Worm (Caenorhabditis elegans): ENCODE data around the gene flad-1.
A peak's percentile ranks its signal among the peaks of the same experiment; 100 is the strongest.

Gene flad-1

DNA sequence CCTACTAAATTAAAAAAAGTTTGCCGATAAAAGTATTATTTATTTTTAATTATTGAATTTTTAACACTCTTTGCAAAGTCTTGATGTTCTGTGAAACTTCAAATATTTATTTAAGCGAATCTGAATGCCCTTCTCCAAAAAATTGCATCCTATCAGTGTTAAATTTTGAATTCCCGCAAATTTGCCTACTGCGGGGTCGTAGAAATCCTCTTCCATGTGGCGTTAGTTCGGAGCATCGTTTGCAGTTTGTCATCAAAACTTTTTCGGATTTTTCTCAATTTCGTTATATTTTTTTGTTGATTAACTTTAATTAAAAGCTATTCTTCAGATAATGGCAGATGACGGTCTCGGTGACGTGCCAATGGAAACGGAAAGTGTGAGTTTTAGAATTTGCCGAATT lies 3.5 kb upstream of the flad-1 start, which contains the start of gene ufd-3 (continued):
- TF ChIP-seq tbx-9 (tag; optimal IDR thresholded peaks at IDR 0.05; ENCODE audit: borderline replicate concordance) = no peak
- TF ChIP-seq dox-1 (GFP tag; IDR thresholded peaks at IDR 0.05) = peak; percentile 72
- no peak for TF ChIP-seq C06A6.2 (GFP tag; conservative IDR thresholded peaks at IDR 0.05)
- peak; percentile 5 for TF ChIP-seq snpc-4 (GFP tag; optimal IDR thresholded peaks at IDR 0.05)
- TF ChIP-seq snpc-4 (tag; optimal IDR thresholded peaks at IDR 0.05) = peak; percentile 9 to 34 (median 24)
- peak; percentile 24 for TF ChIP-seq akir-1 (GFP tag; optimal IDR thresholded peaks at IDR 0.05)
- TF ChIP-seq zfh-2 (GFP tag; conservative IDR thresholded peaks at IDR 0.05) = no peak
- TF ChIP-seq F52B5.7 (tag; optimal IDR thresholded peaks at IDR 0.05) = no peak
- TF ChIP-seq B0336.3 (GFP tag; IDR thresholded peaks at IDR 0.05) = peak; percentile 86
- TF ChIP-seq lin-54 (GFP tag; optimal IDR thresholded peaks at IDR 0.05) = peak; percentile 99
- TF ChIP-seq B0035.1 (tag; optimal IDR thresholded peaks at IDR 0.05) = peak; percentile 58
- peak; percentile 27 for TF ChIP-seq nhr-27 (tag; optimal IDR thresholded peaks at IDR 0.05)
- TF ChIP-seq aptf-2 (GFP tag; conservative IDR thresholded peaks at IDR 0.05) = peak; percentile 69; the same call in 1 of the 2 replicates
- no peak for TF ChIP-seq ztf-6 (GFP tag; IDR thresholded peaks at IDR 0.05)
- TF ChIP-seq ZK185.1 (tag; optimal IDR thresholded peaks at IDR 0.05; ENCODE audit: poor library complexity, severe bottlenecking) = peak; percentile 93
- TF ChIP-seq Y67H2A.10 (GFP tag; conservative IDR thresholded peaks at IDR 0.05) = peak; percentile 45; the same call in 1 of the 2 replicates
- TF ChIP-seq gei-17 (GFP tag; optimal IDR thresholded peaks at IDR 0.05) = no peak
- peak; percentile 43 to 73 for TF ChIP-seq rec-8 (tag; optimal IDR thresholded peaks at IDR 0.05)
- no peak for TF ChIP-seq ztf-3 (GFP tag; optimal IDR thresholded peaks at IDR 0.05)
- no peak for TF ChIP-seq aptf-3 (GFP tag; IDR thresholded peaks at IDR 0.05)
- peak; percentile 49 for TF ChIP-seq atf-7 (tag; optimal IDR thresholded peaks at IDR 0.05)
- peak; percentile 72 for TF ChIP-seq ccch-3 (GFP tag; optimal IDR thresholded peaks at IDR 0.05)
- peak; percentile 65 for TF ChIP-seq D2030.7 (GFP tag; IDR thresholded peaks at IDR 0.05)
- peak; percentile 91 for TF ChIP-seq dpl-1 (GFP tag; optimal IDR thresholded peaks at IDR 0.05)
- TF ChIP-seq attf-3 (GFP tag; conservative IDR thresholded peaks at IDR 0.05) = peak; percentile 92
- TF ChIP-seq egl-18 (GFP tag; IDR thresholded peaks at IDR 0.05) = no peak
- TF ChIP-seq tlf-1 (GFP tag; optimal IDR thresholded peaks at IDR 0.05) = peak; percentile 45
- peak; percentile 55 for TF ChIP-seq F57C9.4 (tag; optimal IDR thresholded peaks at IDR 0.05)
- TF ChIP-seq ama-1 (optimal IDR thresholded peaks at IDR 0.05) = no peak
- no peak for TF ChIP-seq ama-1 (GFP tag; optimal IDR thresholded peaks at IDR 0.05)
- no peak for TF ChIP-seq Y53F4B.3 (GFP tag; IDR thresholded peaks at IDR 0.05)
- TF ChIP-seq athp-1 (tag; optimal IDR thresholded peaks at IDR 0.05) = peak; percentile 64
- TF ChIP-seq ekl-4 (GFP tag; IDR thresholded peaks at IDR 0.05) = peak; percentile 75
- TF ChIP-seq lin-26 (GFP tag; IDR thresholded peaks at IDR 0.05) = no peak

DNA sequence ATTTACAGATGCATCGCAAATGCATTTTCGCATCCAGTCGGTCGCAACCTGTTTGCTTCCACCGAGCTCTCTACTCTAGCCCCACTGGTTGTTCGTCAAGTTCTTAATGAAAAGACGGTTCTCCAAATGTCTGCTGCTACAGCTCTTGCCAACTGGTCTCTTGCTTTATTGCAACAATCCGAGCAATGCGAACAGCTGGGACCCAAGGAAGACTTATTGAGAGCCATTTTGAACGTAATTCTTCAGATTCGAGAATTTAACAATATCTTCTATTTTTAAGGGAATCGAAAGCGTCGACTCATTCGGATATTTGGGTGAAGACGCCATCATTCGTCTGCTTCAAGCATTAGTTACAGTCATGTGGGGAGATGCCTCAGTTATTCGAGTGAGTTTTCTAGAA lies 691 bp upstream of the flad-1 start:
- TF ChIP-seq madf-10 (tag; optimal IDR thresholded peaks at IDR 0.05) (no peak), egl-18 (GFP tag; IDR thresholded peaks at IDR 0.05) (no peak), B0035.1 (tag; optimal IDR thresholded peaks at IDR 0.05) (no peak), K11D2.4 (GFP tag; IDR thresholded peaks at IDR 0.05) (no peak), ztf-26 (tag; optimal IDR thresholded peaks at IDR 0.05) (no peak), hsf-1 (GFP tag; IDR thresholded peaks at IDR 0.05) (no peak), ets-4 (GFP tag; optimal IDR thresholded peaks at IDR 0.05) (no peak), dpff-1 (tag; optimal IDR thresholded peaks at IDR 0.05) (no peak), attf-3 (GFP tag; conservative IDR thresholded peaks at IDR 0.05) (no peak)
